Fruit fly (Drosophila melanogaster): ENCODE measurements around the gene CG13083.
A peak's percentile ranks its signal among the peaks of the same experiment; 100 is the strongest.

DNA sequence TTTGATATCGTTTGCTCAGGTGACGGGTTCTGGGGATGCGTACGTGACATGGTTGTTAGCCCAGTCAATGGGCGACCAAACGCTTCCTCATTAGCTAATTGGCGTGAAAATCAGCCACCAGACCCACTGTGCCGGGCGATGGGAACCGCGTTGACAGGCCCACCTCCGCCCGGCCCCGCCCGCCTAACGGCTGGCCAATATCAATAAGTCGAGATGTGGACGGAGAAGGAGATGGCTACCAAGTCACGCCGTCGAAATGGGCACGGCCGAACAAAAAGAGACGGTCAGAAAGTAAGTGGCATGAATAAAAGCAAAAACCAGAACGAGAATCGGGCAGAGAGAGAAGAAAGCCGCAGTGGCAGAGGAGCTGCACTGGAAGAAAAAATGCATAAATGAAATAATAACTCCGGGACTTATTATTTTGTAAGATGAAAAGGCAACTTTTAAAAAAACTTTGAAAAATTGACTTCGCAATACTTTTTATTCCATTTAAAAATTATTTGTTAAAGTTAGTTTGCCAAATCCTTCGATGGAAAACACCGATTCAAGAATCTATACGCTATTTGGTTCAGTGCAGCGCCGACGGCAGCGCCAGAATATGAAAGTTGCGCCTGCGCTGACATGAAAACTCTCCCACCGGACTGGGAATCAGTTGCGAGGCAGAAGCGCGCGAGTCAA lies 50.6 kb downstream of the CG13083 start, which contains the start of gene CG13082:
- no peak for TF ChIP-seq Dfd (GFP tag; optimal IDR thresholded peaks at IDR 0.05)
- peak; percentile 75 for TF ChIP-seq dmrt93B (GFP tag; optimal IDR thresholded peaks at IDR 0.05)
- TF ChIP-seq usp (GFP tag; optimal IDR thresholded peaks at IDR 0.05), result no peak
- peak; percentile 80 for TF ChIP-seq Hnf4 (GFP tag; optimal IDR thresholded peaks at IDR 0.05)
- no peak for TF ChIP-seq N (GFP tag; optimal IDR thresholded peaks at IDR 0.05)
- no peak for TF ChIP-seq lola (GFP tag; optimal IDR thresholded peaks at IDR 0.05)
- no peak for TF ChIP-seq pan (optimal IDR thresholded peaks at IDR 0.05)
- TF ChIP-seq Myc (optimal IDR thresholded peaks at IDR 0.05), result no peak
- peak; percentile 91 for TF ChIP-seq fru (GFP tag; optimal IDR thresholded peaks at IDR 0.05)
- no peak for TF ChIP-seq Abd-B (GFP tag; optimal IDR thresholded peaks at IDR 0.05)
- peak; percentile 92 for TF ChIP-seq h (GFP tag; optimal IDR thresholded peaks at IDR 0.05)
- peak; percentile 88 for TF ChIP-seq psq (GFP tag; optimal IDR thresholded peaks at IDR 0.05)
- TF ChIP-seq brk (GFP tag; optimal IDR thresholded peaks at IDR 0.05), result peak; percentile 20

All from whole organism, wandering third instar larva.